Worm (Caenorhabditis elegans): Measurements from ENCODE around the gene F11D11.6.
A peak's percentile ranks its signal among the peaks of the same experiment; 100 is the strongest.

F11D11.6 gene

ce11 chrV:18753036-18753435 is at the start of gene F11D11.6:
F11D11.6 (minus strand) TSS chrV:18753136.
- TF ChIP-seq lsy-12 (tag; optimal IDR thresholded peaks at IDR 0.05) (no peak), nfya-1 (tag; optimal IDR thresholded peaks at IDR 0.05; ENCODE audit: insufficient read depth) (no peak), ceh-9 (tag; optimal IDR thresholded peaks at IDR 0.05) (no peak), fkh-2 (tag; optimal IDR thresholded peaks at IDR 0.05) (no peak), egl-27 (tag; optimal IDR thresholded peaks at IDR 0.05) (no peak)

- TF ChIP-seq ztf-11 (tag; optimal IDR thresholded peaks at IDR 0.05) (no peak), pqm-1 (tag; optimal IDR thresholded peaks at IDR 0.05) (no peak), lsy-12 (tag; optimal IDR thresholded peaks at IDR 0.05) (no peak), nhr-43 (tag; optimal IDR thresholded peaks at IDR 0.05; ENCODE audit: poor library complexity, severe bottlenecking) (no peak), elt-3 (tag; optimal IDR thresholded peaks at IDR 0.05) (no peak), elt-2 (tag; optimal IDR thresholded peaks at IDR 0.05) (no peak), egl-27 (tag; optimal IDR thresholded peaks at IDR 0.05) (no peak), skn-1 (tag; optimal IDR thresholded peaks at IDR 0.05) (no peak), unc-39 (tag; optimal IDR thresholded peaks at IDR 0.05) (no peak), jun-1 (tag; optimal IDR thresholded peaks at IDR 0.05) (no peak), fkh-2 (tag; optimal IDR thresholded peaks at IDR 0.05) (no peak), aly-2 (tag; optimal IDR thresholded peaks at IDR 0.05) (no peak)
Measured at ce11 chrV:18802077-18802476, 49.1 kb upstream of the F11D11.6 start, which contains the start of gene C54E10.11. C54E10.11 (minus strand) TSS chrV:18802177.

ce11 chrV:18800811-18801210 is 47.9 kb upstream of the F11D11.6 start, which contains the start of gene nhr-170:
nhr-170 (minus strand) TSS chrV:18800826.
- TF ChIP-seq skn-1 (tag; optimal IDR thresholded peaks at IDR 0.05), result no peak
- TF ChIP-seq pha-4 (tag; optimal IDR thresholded peaks at IDR 0.05), result peak; percentile 80

ce11 chrV:18790658-18791057 is 37.7 kb upstream of the F11D11.6 start, which contains the start of gene nhr-231:
nhr-231 (plus strand) TSS chrV:18790958.
- TF ChIP-seq nhr-23 (tag; optimal IDR thresholded peaks at IDR 0.05), result no peak
- peak; percentile 29 for TF ChIP-seq pha-4 (tag; optimal IDR thresholded peaks at IDR 0.05)

ce11 chrV:18787417-18787918 is 34.5 kb upstream of the F11D11.6 start, which contains the start of gene Y17D7B.2:
Y17D7B.2 (plus strand) TSS chrV:18787739.
- no peak for TF ChIP-seq lin-39 (tag; optimal IDR thresholded peaks at IDR 0.05)
- no peak for TF ChIP-seq fkh-10 (GFP tag; optimal IDR thresholded peaks at IDR 0.05)
- no peak for TF ChIP-seq nhr-28 (tag; optimal IDR thresholded peaks at IDR 0.05)
- no peak for TF ChIP-seq skn-1 (tag; optimal IDR thresholded peaks at IDR 0.05)
- no peak for TF ChIP-seq nhr-43 (tag; optimal IDR thresholded peaks at IDR 0.05; ENCODE audit: poor library complexity, severe bottlenecking)
- TF ChIP-seq nhr-25 (tag; optimal IDR thresholded peaks at IDR 0.05), result no peak
- TF ChIP-seq elt-2 (tag; optimal IDR thresholded peaks at IDR 0.05), result peak; percentile 0

- TF ChIP-seq unc-62 (GFP tag; optimal IDR thresholded peaks at IDR 0.05) (no peak), elt-3 (tag; optimal IDR thresholded peaks at IDR 0.05) (no peak), ceh-16 (tag; optimal IDR thresholded peaks at IDR 0.05) (no peak), ceh-82 (tag; optimal IDR thresholded peaks at IDR 0.05) (no peak), nhr-12 (tag; optimal IDR thresholded peaks at IDR 0.05) (no peak)
Measured at ce11 chrV:18786694-18787093, 33.8 kb upstream of the F11D11.6 start, which contains the start of gene Y17D7B.3. Y17D7B.3 (minus strand) TSS chrV:18786794.

ce11 chrV:18783474-18783873 is 30.5 kb upstream of the F11D11.6 start, which contains the start of gene Y17D7B.10:
Y17D7B.10 (plus strand) TSS chrV:18783716.
- no peak for TF ChIP-seq nhr-23 (tag; optimal IDR thresholded peaks at IDR 0.05)
- TF ChIP-seq ceh-82 (tag; optimal IDR thresholded peaks at IDR 0.05), result no peak
- TF ChIP-seq ztf-4 (tag; optimal IDR thresholded peaks at IDR 0.05), result no peak
- no peak for TF ChIP-seq skn-1 (tag; optimal IDR thresholded peaks at IDR 0.05)
- no peak for TF ChIP-seq mml-1 (tag; optimal IDR thresholded peaks at IDR 0.05)
- TF ChIP-seq R02D3.7 (tag; optimal IDR thresholded peaks at IDR 0.05), result no peak
- no peak for TF ChIP-seq elt-3 (tag; optimal IDR thresholded peaks at IDR 0.05)
- no peak for TF ChIP-seq eor-1 (tag; optimal IDR thresholded peaks at IDR 0.05)
- TF ChIP-seq lin-15B (tag; optimal IDR thresholded peaks at IDR 0.05), result no peak
- TF ChIP-seq nfya-1 (tag; optimal IDR thresholded peaks at IDR 0.05; ENCODE audit: insufficient read depth), result no peak

Data from whole organism, L3 larva.